Fruit fly (Drosophila melanogaster): ENCODE results near the gene CG31418.

DNA sequence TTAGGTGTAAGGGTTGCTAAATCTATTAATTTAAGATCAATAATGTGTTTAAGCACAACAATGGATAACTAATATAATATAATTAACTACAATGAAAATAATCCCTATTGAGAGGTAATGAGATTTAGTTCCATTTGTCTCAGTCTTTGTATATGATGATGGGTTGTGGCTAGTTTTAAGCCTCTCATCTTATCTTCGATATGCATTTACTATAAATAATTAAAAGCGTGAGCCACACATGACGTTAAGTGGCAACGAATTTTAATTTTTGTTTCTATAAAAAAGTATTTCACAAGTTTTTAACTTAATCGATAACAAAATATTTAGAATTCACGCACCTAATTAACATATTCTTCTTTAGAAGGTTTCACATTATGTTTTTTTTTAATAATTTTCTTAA is 32.3 kb upstream of the CG31418 start:
- TF ChIP-seq ttk (optimal IDR thresholded peaks at IDR 0.05) (no peak), Myc (optimal IDR thresholded peaks at IDR 0.05) (no peak), Sin3A (optimal IDR thresholded peaks at IDR 0.05) (no peak), psq (optimal IDR thresholded peaks at IDR 0.05) (no peak), h (optimal IDR thresholded peaks at IDR 0.05) (no peak)
